Fruit fly (Drosophila melanogaster) whole organism, embryonic: ENCODE measurements around the gene RtcB.

Source experiments
- Adf1 ChIP-seq: fragments of 200-800 bp; sonication (Bioruptor generic); IDR thresholded peaks from 2 replicates; pipeline ENCODE4 v1.3.6; 2022; ENCODE audit warnings: missing biosample characterization, missing genetic modification characterization
- BtbVII ChIP-seq: fragments of 200-800 bp; sonication (Bioruptor generic); optimal IDR thresholded peaks from 3 replicates; lab custom pipeline; 2017; ENCODE audit warnings: missing biosample characterization, mild to moderate bottlenecking, missing genetic modification characterization
- CG10267 ChIP-seq: fragments of 200-800 bp; sonication (Bioruptor generic); optimal IDR thresholded peaks from 2 replicates; lab custom pipeline; 2018; ENCODE audit warnings: missing biosample characterization, mild to moderate bottlenecking, missing genetic modification characterization, moderate library complexity
- CG13624 ChIP-seq: fragments of 200-800 bp; sonication (Bioruptor generic); optimal IDR thresholded peaks from 2 replicates; lab custom pipeline; 2016; ENCODE audit warnings: missing biosample characterization, missing genetic modification characterization
- CG1832 ChIP-seq: fragments of 200-800 bp; sonication (Bioruptor generic); optimal IDR thresholded peaks from 2 replicates; lab custom pipeline; 2017; ENCODE audit warnings: missing biosample characterization, mild to moderate bottlenecking, missing genetic modification characterization, inconsistent platforms
- CG2129 ChIP-seq: fragments of 200-800 bp; sonication (Bioruptor generic); IDR thresholded peaks from 2 replicates; pipeline ENCODE4 v1.3.6; 2022; ENCODE audit warnings: missing biosample characterization, missing genetic modification characterization; ENCODE audit not compliant: partially characterized antibody
- CG30431 ChIP-seq: fragments of 200-800 bp; sonication (Bioruptor generic); optimal IDR thresholded peaks from 2 replicates; lab custom pipeline; 2017; ENCODE audit warnings: missing biosample characterization, missing genetic modification characterization
- CG3281 ChIP-seq: fragments of 200-800 bp; sonication (Bioruptor generic); optimal IDR thresholded peaks from 3 replicates; lab custom pipeline; 2017; ENCODE audit warnings: missing biosample characterization, mild to moderate bottlenecking, missing genetic modification characterization
- CG3407 ChIP-seq: fragments of 200-800 bp; sonication (Bioruptor generic); optimal IDR thresholded peaks from 2 replicates; lab custom pipeline; 2018; ENCODE audit warnings: missing biosample characterization, mild to moderate bottlenecking, missing genetic modification characterization
- CG4360 ChIP-seq: fragments of 200-800 bp; sonication (Bioruptor generic); IDR thresholded peaks from 2 replicates; pipeline ENCODE4 v1.3.6; 2022; ENCODE audit warnings: missing biosample characterization, missing genetic modification characterization
- CG7786 ChIP-seq: fragments of 200-800 bp; sonication (Bioruptor generic); optimal IDR thresholded peaks from 2 replicates; lab custom pipeline; 2016; ENCODE audit warnings: missing biosample characterization, missing genetic modification characterization
- CG7987 ChIP-seq: fragments of 200-800 bp; sonication (Bioruptor generic); optimal IDR thresholded peaks from 2 replicates; lab custom pipeline; 2018; ENCODE audit warnings: missing biosample characterization, mild to moderate bottlenecking, missing genetic modification characterization, moderate library complexity
- CG9609 ChIP-seq: fragments of 200-800 bp; sonication (Bioruptor generic); optimal IDR thresholded peaks from 3 replicates; lab custom pipeline; 2016; ENCODE audit warnings: missing biosample characterization, missing genetic modification characterization
- Deaf1 ChIP-seq: fragments of 200-800 bp; optimal IDR thresholded peaks from 3 replicates; lab custom pipeline; 2019; ENCODE audit warnings: missing biosample characterization, mild to moderate bottlenecking, missing genetic modification characterization, moderate library complexity
- Doc2 ChIP-seq: fragments of 200-800 bp; sonication (Bioruptor generic); IDR thresholded peaks from 2 replicates; pipeline ENCODE4 v1.3.6; 2022; ENCODE audit warnings: missing biosample characterization, missing genetic modification characterization
- HHEX ChIP-seq: fragments of 200-800 bp; sonication (Bioruptor generic); optimal IDR thresholded peaks from 3 replicates; lab custom pipeline; 2017; ENCODE audit warnings: missing biosample characterization, mild to moderate bottlenecking, missing genetic modification characterization, missing genetic modification reagents
- HLH4C ChIP-seq: fragments of 200-800 bp; sonication (Bioruptor generic); IDR thresholded peaks from 3 replicates; pipeline ENCODE4 v1.3.6; 2022; ENCODE audit warnings: missing biosample characterization, missing genetic modification characterization; ENCODE audit not compliant: partially characterized antibody
- Hey ChIP-seq: fragments of 200-800 bp; sonication (Bioruptor generic); optimal IDR thresholded peaks from 3 replicates; lab custom pipeline; 2018; ENCODE audit warnings: missing biosample characterization, mild to moderate bottlenecking, missing genetic modification characterization
- HmgD ChIP-seq: fragments of 200-800 bp; sonication (Bioruptor generic); optimal IDR thresholded peaks from 3 replicates; lab custom pipeline; 2016; ENCODE audit warnings: missing biosample characterization, missing genetic modification characterization
- Lpt ChIP-seq: fragments of >200 bp; optimal IDR thresholded peaks from 2 replicates; lab custom pipeline; 2018; ENCODE audit warnings: missing biosample characterization, missing genetic modification characterization
- Meics ChIP-seq: fragments of 200-800 bp; sonication (Bioruptor generic); optimal IDR thresholded peaks from 2 replicates; lab custom pipeline; 2017; ENCODE audit warnings: missing biosample characterization, mild to moderate bottlenecking, missing genetic modification characterization
- NC2β ChIP-seq: fragments of 200-800 bp; sonication (Bioruptor generic); optimal IDR thresholded peaks from 2 replicates; lab custom pipeline; 2016; ENCODE audit warnings: missing biosample characterization, missing genetic modification characterization
- NfI ChIP-seq: fragments of 200-800 bp; sonication (Bioruptor generic); optimal IDR thresholded peaks from 3 replicates; lab custom pipeline; 2018; ENCODE audit warnings: missing biosample characterization, mild to moderate bottlenecking, missing genetic modification characterization, moderate library complexity
- Rx ChIP-seq: fragments of 200-800 bp; sonication (Bioruptor generic); IDR thresholded peaks from 2 replicates; pipeline ENCODE4 v1.3.6; 2022; ENCODE audit warnings: missing biosample characterization, missing genetic modification characterization
- Scr ChIP-seq: fragments of 200-800 bp; sonication (Bioruptor generic); IDR thresholded peaks from 2 replicates; pipeline ENCODE4 v1.3.6; 2022; ENCODE audit warnings: missing biosample characterization, missing genetic modification characterization; ENCODE audit not compliant: partially characterized antibody
- Spps ChIP-seq: fragments of 200-800 bp; sonication (Bioruptor generic); optimal IDR thresholded peaks from 2 replicates; lab custom pipeline; 2018; ENCODE audit warnings: missing biosample characterization, mild to moderate bottlenecking, missing genetic modification characterization
- Sry-δ ChIP-seq: fragments of 200-800 bp; sonication (Bioruptor generic); optimal IDR thresholded peaks from 2 replicates; lab custom pipeline; 2016; ENCODE audit warnings: missing biosample characterization, missing genetic modification characterization
- Taf1 ChIP-seq: fragments of 200-800 bp; sonication (Bioruptor generic); IDR thresholded peaks from 2 replicates; pipeline ENCODE4 v1.3.6; 2022; ENCODE audit warnings: missing biosample characterization, missing genetic modification characterization
- ab ChIP-seq: fragments of 200-800 bp; sonication (Bioruptor generic); optimal IDR thresholded peaks from 2 replicates; lab custom pipeline; 2016; ENCODE audit warnings: missing biosample characterization, missing genetic modification characterization
- aop ChIP-seq: fragments of 200-800 bp; sonication (Bioruptor generic); IDR thresholded peaks from 2 replicates; pipeline ENCODE4 v1.3.6; 2022; ENCODE audit warnings: missing biosample characterization, missing genetic modification characterization
- az2 ChIP-seq: fragments of 200-800 bp; sonication (Bioruptor generic); optimal IDR thresholded peaks from 3 replicates; lab custom pipeline; 2016; ENCODE audit warnings: missing biosample characterization, missing genetic modification characterization
- br ChIP-seq: fragments of >200 bp; optimal IDR thresholded peaks from 2 replicates; lab custom pipeline; 2017
- da ChIP-seq: fragments of 200-800 bp; sonication (Bioruptor generic); optimal IDR thresholded peaks from 2 replicates; lab custom pipeline; 2016; ENCODE audit warnings: missing biosample characterization, missing genetic modification characterization
- grau ChIP-seq: fragments of 200-800 bp; optimal IDR thresholded peaks from 3 replicates; lab custom pipeline; 2019; ENCODE audit warnings: missing biosample characterization, mild to moderate bottlenecking, missing genetic modification characterization, moderate library complexity
- gt ChIP-seq: fragments of 200-800 bp; sonication (Bioruptor generic); IDR thresholded peaks from 2 replicates; pipeline ENCODE4 v1.3.6; 2022; ENCODE audit warnings: missing biosample characterization, missing genetic modification characterization
- her ChIP-seq: fragments of 200-800 bp; sonication (Bioruptor generic); optimal IDR thresholded peaks from 2 replicates; lab custom pipeline; 2016; ENCODE audit warnings: missing biosample characterization, missing genetic modification characterization
- nau ChIP-seq: fragments of 200-800 bp; sonication (Bioruptor generic); optimal IDR thresholded peaks from 3 replicates; lab custom pipeline; 2017; ENCODE audit warnings: missing biosample characterization, mild to moderate bottlenecking, missing genetic modification characterization, missing genetic modification reagents
- nom ChIP-seq: fragments of 200-800 bp; sonication (Bioruptor generic); optimal IDR thresholded peaks from 2 replicates; lab custom pipeline; 2017; ENCODE audit warnings: missing biosample characterization, missing genetic modification characterization, mild to moderate bottlenecking, moderate library complexity, missing genetic modification reagents
- oc ChIP-seq: fragments of 200-800 bp; sonication (Bioruptor generic); optimal IDR thresholded peaks from 2 replicates; lab custom pipeline; 2018; ENCODE audit warnings: missing biosample characterization, mild to moderate bottlenecking, missing genetic modification characterization, moderate library complexity
- odd ChIP-seq: fragments of 200-800 bp; sonication (Bioruptor generic); optimal IDR thresholded peaks from 2 replicates; lab custom pipeline; 2017; ENCODE audit warnings: missing biosample characterization, mild to moderate bottlenecking, missing genetic modification characterization
- ranshi ChIP-seq: fragments of 200-800 bp; sonication (Bioruptor generic); IDR thresholded peaks from 2 replicates; pipeline ENCODE4 v1.3.6; 2022; ENCODE audit warnings: missing biosample characterization, missing genetic modification characterization
- repo ChIP-seq: fragments of 200-800 bp; sonication (Bioruptor generic); optimal IDR thresholded peaks from 2 replicates; lab custom pipeline; 2016; ENCODE audit warnings: missing biosample characterization, missing genetic modification characterization
- row ChIP-seq: fragments of 200-800 bp; sonication (Bioruptor generic); IDR thresholded peaks from 3 replicates; pipeline ENCODE4 v1.3.6; 2022; ENCODE audit warnings: missing biosample characterization, missing genetic modification characterization
- salm ChIP-seq: fragments of 200-800 bp; sonication (Bioruptor generic); optimal IDR thresholded peaks from 2 replicates; lab custom pipeline; 2018; ENCODE audit warnings: missing biosample characterization, mild to moderate bottlenecking, missing genetic modification characterization
- sd ChIP-seq: fragments of 200-800 bp; sonication (Bioruptor generic); optimal IDR thresholded peaks from 3 replicates; lab custom pipeline; 2018; ENCODE audit warnings: missing biosample characterization, mild to moderate bottlenecking, missing genetic modification characterization, moderate library complexity
- sqz ChIP-seq: fragments of 200-800 bp; sonication (Bioruptor generic); optimal IDR thresholded peaks from 3 replicates; lab custom pipeline; 2018; ENCODE audit warnings: missing biosample characterization, mild to moderate bottlenecking, missing genetic modification characterization
- toy ChIP-seq: fragments of 200-800 bp; sonication (Bioruptor generic); IDR thresholded peaks from 2 replicates; pipeline ENCODE4 v1.3.6; 2022; ENCODE audit warnings: missing biosample characterization, missing genetic modification characterization
- trh ChIP-seq: fragments of 200-800 bp; sonication (Bioruptor generic); optimal IDR thresholded peaks from 2 replicates; lab custom pipeline; 2016; ENCODE audit warnings: missing biosample characterization, missing genetic modification characterization
- wdn ChIP-seq: fragments of 200-800 bp; sonication (Bioruptor generic); IDR thresholded peaks from 2 replicates; pipeline ENCODE4 v1.3.6; 2022; ENCODE audit warnings: missing biosample characterization, missing genetic modification characterization
- zf30C ChIP-seq: fragments of 200-800 bp; sonication (Bioruptor generic); optimal IDR thresholded peaks from 3 replicates; lab custom pipeline; 2018; ENCODE audit warnings: missing biosample characterization, mild to moderate bottlenecking, missing genetic modification characterization
- zfh1 ChIP-seq: fragments of 200-800 bp; sonication (Bioruptor generic); IDR thresholded peaks from 3 replicates; pipeline ENCODE4 v1.3.6; 2022; ENCODE audit warnings: missing biosample characterization, missing genetic modification characterization

Gene RtcB

DNA sequence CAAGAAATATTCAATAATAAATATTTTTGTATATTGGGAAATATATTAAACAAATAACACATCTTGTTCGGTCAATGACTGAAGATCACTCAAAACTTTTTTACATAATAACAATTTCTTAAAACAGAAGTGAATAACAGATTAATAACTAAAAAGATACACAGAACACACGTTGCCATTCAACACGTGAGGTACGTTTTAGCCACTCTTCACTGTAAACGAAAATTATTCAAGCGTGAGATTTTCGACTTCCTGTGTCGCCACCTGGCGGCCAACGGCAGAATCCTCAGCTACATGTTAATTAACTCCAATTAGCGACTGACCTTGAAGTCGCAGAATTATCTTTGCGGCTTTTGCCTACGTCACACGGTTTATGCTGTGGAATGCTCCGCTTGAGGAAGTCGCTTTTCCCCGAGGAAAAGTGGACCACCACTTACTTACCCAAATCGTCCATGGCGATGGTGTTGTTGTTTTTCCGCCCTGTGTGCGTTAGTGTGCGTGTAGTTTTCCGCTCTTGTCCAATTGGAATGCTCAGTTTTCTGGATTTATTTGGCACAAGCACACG is 4.6 kb upstream of the RtcB start (continued):
- peak; percentile 47 for TF ChIP-seq repo
- TF ChIP-seq trh (GFP tag; lab: Kevin White, UChicago) = peak; percentile 13
- TF ChIP-seq Taf1 = peak; percentile 55
- TF ChIP-seq nom = no peak
- TF ChIP-seq zfh1 (GFP tag; lab: Robert Waterston, UW) = peak; percentile 82
- 0 out of 2 replicates have a peak, but pooled peaks have one; percentile 35 for TF ChIP-seq aop (GFP tag; lab: Robert Waterston, UW)
- peak; percentile 51 for TF ChIP-seq CG10267 (tag; lab: Kevin White, UChicago)
- no peak for TF ChIP-seq gt (GFP tag; lab: Robert Waterston, UW)
- TF ChIP-seq Doc2 (GFP tag; lab: Robert Waterston, UW) = no peak
- TF ChIP-seq CG7987 (GFP tag; lab: Kevin White, UChicago) = no peak
- TF ChIP-seq nau = peak; percentile 55
- no peak for TF ChIP-seq zf30C (GFP tag; lab: Kevin White, UChicago)
- no peak for TF ChIP-seq CG1832 (GFP tag; lab: Kevin White, UChicago)
- TF ChIP-seq CG3281 (GFP tag; lab: Kevin White, UChicago) = peak; percentile 80
- 0 out of 2 replicates have a peak, but pooled peaks have one; percentile 38 for TF ChIP-seq wdn (GFP tag; lab: Robert Waterston, UW)
- peak; percentile 33 for TF ChIP-seq oc
- peak; percentile 64 for TF ChIP-seq CG30431 (GFP tag; lab: Kevin White, UChicago)
- TF ChIP-seq ab = no peak
- peak; percentile 79 for TF ChIP-seq Meics (GFP tag; lab: Kevin White, UChicago)
- peak; percentile 30 for TF ChIP-seq CG3407
- peak; percentile 24 for TF ChIP-seq CG7786
- peak; percentile 80 for TF ChIP-seq CG4360
- no peak for TF ChIP-seq sqz
- TF ChIP-seq Hey (tag; lab: Kevin White, UChicago) = no peak
- TF ChIP-seq CG9609 (GFP tag; lab: Kevin White, UChicago) = peak; percentile 38
- peak; percentile 65 for TF ChIP-seq BtbVII (GFP tag; lab: Kevin White, UChicago)
- TF ChIP-seq NfI (GFP tag; lab: Kevin White, UChicago) = peak; percentile 66
- TF ChIP-seq grau (tag; lab: Kevin White, UChicago) = peak; percentile 97
- peak; percentile 71 for TF ChIP-seq toy (GFP tag; lab: Robert Waterston, UW)
- TF ChIP-seq az2 (GFP tag; lab: Kevin White, UChicago) = peak; percentile 72
- TF ChIP-seq Deaf1 (tag; lab: Kevin White, UChicago) = peak; percentile 44
- TF ChIP-seq Adf1 (GFP tag; lab: Robert Waterston, UW) = peak; percentile 30
- no peak for TF ChIP-seq Spps (tag; lab: Kevin White, UChicago)
- no peak for TF ChIP-seq HLH4C (GFP tag; lab: Robert Waterston, UW)
- TF ChIP-seq Scr (GFP tag; lab: Robert Waterston, UW) = no peak
- peak; percentile 76 for TF ChIP-seq HHEX (GFP tag; lab: Kevin White, UChicago)
- TF ChIP-seq NC2β (GFP tag; lab: Kevin White, UChicago) = no peak
- no peak for TF ChIP-seq br (lab: Kevin White, UChicago)
- peak; percentile 77 for TF ChIP-seq Lpt (GFP tag; lab: Kevin White, UChicago)
- TF ChIP-seq da (GFP tag; lab: Kevin White, UChicago) = no peak
- TF ChIP-seq salm (tag; lab: Kevin White, UChicago) = peak; percentile 46
- TF ChIP-seq her = peak; percentile 22
- TF ChIP-seq row = peak; percentile 87
- peak; percentile 64 for TF ChIP-seq CG13624
- TF ChIP-seq CG2129 (GFP tag; lab: Robert Waterston, UW) = no peak
- TF ChIP-seq HmgD (GFP tag; lab: Kevin White, UChicago) = peak; percentile 16
- no peak for TF ChIP-seq Sry-δ (GFP tag; lab: Kevin White, UChicago)
- TF ChIP-seq sd (tag; lab: Kevin White, UChicago) = peak; percentile 70
- peak; percentile 55 for TF ChIP-seq Rx (GFP tag; lab: Robert Waterston, UW)
- peak; percentile 73 for TF ChIP-seq ranshi (GFP tag; lab: Robert Waterston, UW)
- peak; percentile 52 for TF ChIP-seq odd (GFP tag; lab: Kevin White, UChicago)
